Worm (Caenorhabditis elegans) whole organism, young adult: Measurements from ENCODE around the gene ZK643.2.

Experiments used
- F49E8.2 ChIP-seq: sonication (generic microtip); optimal IDR thresholded peaks from 3 replicates; lab custom pipeline; 2017; ENCODE audit warnings: missing genetic modification characterization, mild to moderate bottlenecking, missing compliant biosample characterization, antibody characterized with exemption, moderate library complexity; ENCODE audit not compliant: insufficient read depth
- ama-1 ChIP-seq, 3 experiments: fragments of 150-350 bp in 1 of 3; sonication (generic microtip) in 2 of 3; optimal IDR thresholded peaks; 2 replicates each; lab custom pipeline; 2014 to 2018; ENCODE audit warnings: missing biosample characterization in 2 of 3, missing genetic modification characterization in 2 of 3, missing genetic modification reagents in 2 of 3
- bed-1 ChIP-seq: fragments of 200-800 bp; sonication (Bioruptor generic); IDR thresholded peaks from 2 replicates; pipeline ENCODE4 v1.3.6; 2022; ENCODE audit warnings: missing genetic modification reagents, missing genetic modification characterization, missing compliant biosample characterization
- dpl-1 ChIP-seq: fragments of 150-350 bp; optimal IDR thresholded peaks from 2 replicates; lab custom pipeline; 2014; ENCODE audit warnings: missing biosample characterization, missing genetic modification reagents, missing genetic modification characterization
- ets-4 ChIP-seq: fragments of 200-800 bp; sonication (Bioruptor generic); optimal IDR thresholded peaks from 2 replicates; lab custom pipeline; 2018; ENCODE audit warnings: mild to moderate bottlenecking, missing genetic modification characterization, missing compliant biosample characterization
- gei-17 ChIP-seq: fragments of 200-800 bp; sonication (Bioruptor generic); optimal IDR thresholded peaks from 2 replicates; lab custom pipeline; 2018; ENCODE audit warnings: mild to moderate bottlenecking, missing genetic modification characterization, missing compliant biosample characterization
- lag-1 ChIP-seq: fragments of 200-800 bp; sonication (Bioruptor generic); IDR thresholded peaks from 2 replicates; pipeline ENCODE4 v1.3.6; 2022; ENCODE audit warnings: missing genetic modification reagents, missing genetic modification characterization, missing compliant biosample characterization
- lin-26 ChIP-seq: fragments of 200-800 bp; sonication (Bioruptor generic); IDR thresholded peaks from 2 replicates; pipeline ENCODE4 v1.3.6; 2022; ENCODE audit warnings: missing genetic modification reagents, missing genetic modification characterization, missing compliant biosample characterization
- snpc-3.4 ChIP-seq: sonication (generic microtip); optimal IDR thresholded peaks from 2 replicates; lab custom pipeline; 2017; ENCODE audit warnings: missing genetic modification characterization, mild to moderate bottlenecking, missing compliant biosample characterization, antibody characterized with exemption, moderate library complexity, missing genotype, missing genetic modification reagents
- ztf-3 ChIP-seq: fragments of 200-800 bp; sonication (Bioruptor generic); optimal IDR thresholded peaks from 2 replicates; lab custom pipeline; 2018; ENCODE audit warnings: mild to moderate bottlenecking, missing genetic modification characterization, missing compliant biosample characterization
- ztf-6 ChIP-seq: fragments of 200-800 bp; sonication (Bioruptor generic); IDR thresholded peaks from 2 replicates; pipeline ENCODE4 v1.3.6; 2022; ENCODE audit warnings: missing genetic modification reagents, missing genetic modification characterization, missing compliant biosample characterization

DNA sequence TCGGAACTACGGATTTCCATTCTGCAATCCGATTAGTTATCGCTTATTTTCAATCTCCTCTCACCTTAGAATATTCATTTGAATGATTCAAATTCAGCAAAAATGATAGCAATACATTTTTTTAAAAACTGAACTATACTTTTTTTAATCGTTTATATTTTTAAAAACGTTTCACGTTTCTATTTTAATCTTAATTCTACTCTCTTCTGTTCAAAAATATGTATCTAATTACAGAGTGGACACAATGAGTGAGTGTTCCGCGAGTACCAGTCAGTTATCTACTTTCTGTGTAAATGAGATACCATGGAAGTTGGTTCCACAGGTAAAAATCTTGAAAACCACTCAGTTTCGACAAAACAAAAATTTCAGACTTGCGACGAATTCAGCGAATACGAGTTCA lies 46.2 kb downstream of the ZK643.2 start, which contains the start of the genes F59B2.15 and zif-1:
- TF ChIP-seq snpc-3.4 (tag; lab: Kevin White, UChicago), result no peak
- TF ChIP-seq dpl-1, result no peak
- no peak for TF ChIP-seq lag-1 (GFP tag; lab: Robert Waterston, UW)
- no peak for TF ChIP-seq ztf-6 (GFP tag; lab: Robert Waterston, UW)
- no peak for TF ChIP-seq ama-1 (optimal IDR thresholded peaks at IDR 0.05; lab: Kevin White, UChicago)
- TF ChIP-seq ama-1 (GFP tag; optimal IDR thresholded peaks at IDR 0.05; lab: Kevin White, UChicago), result no peak
- no peak for TF ChIP-seq ets-4 (GFP tag; lab: Kevin White, UChicago)
- TF ChIP-seq ztf-3 (GFP tag; lab: Kevin White, UChicago), result no peak
- no peak for TF ChIP-seq bed-1 (GFP tag; lab: Robert Waterston, UW)
- no peak for TF ChIP-seq gei-17 (GFP tag; lab: Kevin White, UChicago)
- no peak for TF ChIP-seq F49E8.2 (tag; lab: Kevin White, UChicago)
- TF ChIP-seq lin-26, result no peak
